Worm (Caenorhabditis elegans) whole organism, L1 larva: ENCODE data around the gene pid-5.

Experiments
- C04F5.9 ChIP-seq: sonication (generic microtip); optimal IDR thresholded peaks from 2 replicates; lab custom pipeline; 2016; ENCODE audit warnings: missing genetic modification characterization, missing compliant biosample characterization
- C34B4.2 ChIP-seq: sonication (generic microtip); optimal IDR thresholded peaks from 2 replicates; lab custom pipeline; 2017; ENCODE audit warnings: mild to moderate bottlenecking, missing genetic modification characterization, missing compliant biosample characterization
- F16B12.6 ChIP-seq: fragments of 150-350 bp; optimal IDR thresholded peaks from 2 replicates; lab custom pipeline; 2014; ENCODE audit warnings: missing biosample characterization, missing genetic modification characterization
- Y116A8C.19 ChIP-seq: sonication (generic microtip); optimal IDR thresholded peaks from 2 replicates; lab custom pipeline; 2016; ENCODE audit warnings: missing compliant biosample characterization, missing genetic modification characterization, borderline replicate concordance
- alr-1 ChIP-seq: fragments of 200-800 bp; sonication (Bioruptor generic); optimal IDR thresholded peaks from 2 replicates; lab custom pipeline; 2018; ENCODE audit warnings: borderline replicate concordance, mild to moderate bottlenecking, missing genetic modification characterization, missing compliant biosample characterization
- aly-2 ChIP-seq: fragments of 150-350 bp; optimal IDR thresholded peaks from 2 replicates; lab custom pipeline; 2014; ENCODE audit warnings: missing biosample characterization, missing genetic modification characterization
- blmp-1 ChIP-seq: fragments of 150-350 bp; optimal IDR thresholded peaks from 2 replicates; lab custom pipeline; 2014; ENCODE audit warnings: missing biosample characterization, missing genetic modification characterization
- ceh-82 ChIP-seq, 3 experiments: fragments of 150-350 bp in 1 of 3; sonication (generic microtip) in 2 of 3; optimal IDR thresholded peaks; 2 replicates each; lab custom pipeline; 2014 to 2017; ENCODE audit warnings: missing biosample characterization in 3 of 3, missing genetic modification characterization in 3 of 3
- ceh-88 ChIP-seq: fragments of 200-800 bp; sonication (Bioruptor generic); IDR thresholded peaks from 2 replicates; pipeline ENCODE4 v1.3.6; 2022; ENCODE audit warnings: missing genetic modification characterization, missing compliant biosample characterization
- dsc-1 ChIP-seq: sonication (generic microtip); optimal IDR thresholded peaks from 2 replicates; lab custom pipeline; 2016; ENCODE audit warnings: mild to moderate bottlenecking, missing genetic modification characterization, missing compliant biosample characterization
- egl-27 ChIP-seq, 2 experiments: fragments of 150-350 bp in 1 of 2; sonication (generic microtip); optimal IDR thresholded peaks; 3 replicates each; lab custom pipeline; 2017 to 2018; ENCODE audit warnings: missing biosample characterization in 2 of 2, missing genetic modification characterization in 2 of 2, missing genetic modification reagents in 2 of 2
- elt-2 ChIP-seq: sonication (generic microtip); optimal IDR thresholded peaks from 2 replicates; lab custom pipeline; 2016; ENCODE audit warnings: missing genetic modification characterization, mild to moderate bottlenecking, inconsistent platforms, missing compliant biosample characterization, missing genetic modification reagents
- fkh-10 ChIP-seq: sonication (generic microtip); optimal IDR thresholded peaks from 2 replicates; lab custom pipeline; 2017; ENCODE audit warnings: missing biosample characterization, missing genetic modification reagents, missing genetic modification characterization
- fkh-4 ChIP-seq: sonication (generic microtip); optimal IDR thresholded peaks from 2 replicates; lab custom pipeline; 2016; ENCODE audit warnings: missing compliant biosample characterization, missing genetic modification characterization, borderline replicate concordance
- fkh-8 ChIP-seq: sonication (generic microtip); optimal IDR thresholded peaks from 2 replicates; lab custom pipeline; 2016; ENCODE audit warnings: mild to moderate bottlenecking, missing genetic modification characterization, missing compliant biosample characterization
- fos-1 ChIP-seq: fragments of 150-350 bp; optimal IDR thresholded peaks from 2 replicates; lab custom pipeline; 2014; ENCODE audit warnings: missing biosample characterization, missing genetic modification characterization
- hpl-2 ChIP-seq: fragments of 150-350 bp; optimal IDR thresholded peaks from 2 replicates; lab custom pipeline; 2014; ENCODE audit warnings: missing biosample characterization, missing genetic modification reagents, missing genetic modification characterization
- isw-1 ChIP-seq: fragments of 200-800 bp; sonication (Bioruptor generic); IDR thresholded peaks from 2 replicates; pipeline ENCODE4 v1.3.6; 2022; ENCODE audit warnings: missing genetic modification characterization, missing compliant biosample characterization
- jun-1 ChIP-seq: fragments of 150-350 bp; optimal IDR thresholded peaks from 2 replicates; lab custom pipeline; 2014; ENCODE audit warnings: missing biosample characterization, missing genetic modification reagents, missing genetic modification characterization
- lin-14 ChIP-seq: fragments of 200-800 bp; sonication (Bioruptor generic); optimal IDR thresholded peaks from 2 replicates; lab custom pipeline; 2018; ENCODE audit warnings: mild to moderate bottlenecking, missing genetic modification characterization, moderate library complexity, missing compliant biosample characterization
- lin-15B ChIP-seq: fragments of 150-350 bp; sonication (generic microtip); optimal IDR thresholded peaks from 3 replicates; lab custom pipeline; 2014; ENCODE audit warnings: missing biosample characterization, missing genetic modification characterization
- lin-35 ChIP-seq, 2 experiments: fragments of 150-350 bp; optimal IDR thresholded peaks; 2 replicates each; lab custom pipeline; 2014; ENCODE audit warnings: missing biosample characterization in 2 of 2, missing genetic modification characterization in 2 of 2, missing genetic modification reagents in 2 of 2
- lin-39 ChIP-seq: fragments of 150-350 bp; optimal IDR thresholded peaks from 2 replicates; lab custom pipeline; 2014; ENCODE audit warnings: missing biosample characterization, missing genetic modification reagents, missing genetic modification characterization
- mdl-1 ChIP-seq, 2 experiments: fragments of 150-350 bp; optimal IDR thresholded peaks; 2 replicates each; lab custom pipeline; 2014 to 2017; ENCODE audit warnings: missing biosample characterization in 2 of 2, missing genetic modification characterization in 2 of 2, inconsistent platforms in 1 of 2
- mep-1 ChIP-seq: fragments of 150-350 bp; optimal IDR thresholded peaks from 2 replicates; lab custom pipeline; 2014; ENCODE audit warnings: missing biosample characterization, missing genetic modification characterization
- nhr-12 ChIP-seq: sonication (generic microtip); optimal IDR thresholded peaks from 2 replicates; lab custom pipeline; 2017; ENCODE audit warnings: missing biosample characterization, missing genetic modification characterization
- nhr-19 ChIP-seq: fragments of 200-800 bp; sonication (Bioruptor generic); conservative IDR thresholded peaks from 2 replicates; pipeline ENCODE4 v1.3.6; 2022; ENCODE audit warnings: missing genetic modification characterization, missing compliant biosample characterization
- nhr-237 ChIP-seq: fragments of 150-350 bp; optimal IDR thresholded peaks from 2 replicates; lab custom pipeline; 2014; ENCODE audit warnings: missing biosample characterization, missing genetic modification characterization
- nhr-47 ChIP-seq: sonication (generic microtip); optimal IDR thresholded peaks from 2 replicates; lab custom pipeline; 2016; ENCODE audit warnings: mild to moderate bottlenecking, missing genetic modification characterization, moderate library complexity, missing compliant biosample characterization
- nhr-76 ChIP-seq: sonication (generic microtip); optimal IDR thresholded peaks from 2 replicates; lab custom pipeline; 2017; ENCODE audit warnings: missing biosample characterization, missing genetic modification characterization
- nhr-84 ChIP-seq: sonication (generic microtip); optimal IDR thresholded peaks from 2 replicates; lab custom pipeline; 2017; ENCODE audit warnings: missing biosample characterization, missing genetic modification characterization
- pax-3 ChIP-seq: fragments of 200-800 bp; sonication (Bioruptor generic); optimal IDR thresholded peaks from 2 replicates; lab custom pipeline; 2018; ENCODE audit warnings: mild to moderate bottlenecking, missing genetic modification characterization, moderate library complexity, missing compliant biosample characterization
- rnt-1 ChIP-seq: sonication (generic microtip); optimal IDR thresholded peaks from 2 replicates; lab custom pipeline; 2016; ENCODE audit warnings: mild to moderate bottlenecking, missing genetic modification characterization, moderate library complexity, missing compliant biosample characterization
- skn-1 ChIP-seq: fragments of 150-350 bp; optimal IDR thresholded peaks from 2 replicates; lab custom pipeline; 2014; ENCODE audit warnings: missing biosample characterization, missing genetic modification characterization
- snu-23 ChIP-seq: sonication (generic microtip); optimal IDR thresholded peaks from 2 replicates; lab custom pipeline; 2016; ENCODE audit warnings: missing genetic modification characterization, missing compliant biosample characterization
- sox-4 ChIP-seq: sonication (generic microtip); optimal IDR thresholded peaks from 2 replicates; lab custom pipeline; 2016; ENCODE audit warnings: missing genetic modification characterization, missing compliant biosample characterization
- sptf-1 ChIP-seq: fragments of 150-350 bp; optimal IDR thresholded peaks from 2 replicates; lab custom pipeline; 2014; ENCODE audit warnings: missing biosample characterization, missing genetic modification characterization
- tbx-2 ChIP-seq: sonication (generic microtip); optimal IDR thresholded peaks from 2 replicates; lab custom pipeline; 2016; ENCODE audit warnings: missing genetic modification characterization, missing compliant biosample characterization
- tlp-1 ChIP-seq: fragments of 150-350 bp; optimal IDR thresholded peaks from 2 replicates; lab custom pipeline; 2014; ENCODE audit warnings: missing biosample characterization, missing genetic modification characterization
- unc-130 ChIP-seq: fragments of 150-350 bp; optimal IDR thresholded peaks from 2 replicates; lab custom pipeline; 2017; ENCODE audit warnings: missing biosample characterization, missing genetic modification characterization, inconsistent platforms
- unc-86 ChIP-seq: sonication (generic microtip); optimal IDR thresholded peaks from 2 replicates; lab custom pipeline; 2016; ENCODE audit warnings: missing genetic modification characterization, missing compliant biosample characterization
- xbp-1 ChIP-seq: sonication (generic microtip); optimal IDR thresholded peaks from 2 replicates; lab custom pipeline; 2016; ENCODE audit warnings: missing genetic modification characterization, missing compliant biosample characterization
- zip-4 ChIP-seq: fragments of 200-800 bp; sonication (Bioruptor generic); optimal IDR thresholded peaks from 2 replicates; lab custom pipeline; 2018; ENCODE audit warnings: mild to moderate bottlenecking, missing genetic modification characterization, moderate library complexity, missing compliant biosample characterization
- ztf-11 ChIP-seq, 2 experiments: sonication (generic microtip); optimal IDR thresholded peaks; 2 replicates each; lab custom pipeline; 2016 to 2017; ENCODE audit warnings: missing genetic modification characterization in 2 of 2, missing biosample characterization in 1 of 2, missing compliant biosample characterization in 1 of 2
- ztf-4 ChIP-seq: fragments of 150-350 bp; optimal IDR thresholded peaks from 2 replicates; lab custom pipeline; 2014; ENCODE audit warnings: missing biosample characterization, missing genetic modification characterization

pid-5 gene

ce11 chrV:4175624-4176023 is at the start of gene pid-5, which contains the start of gene coh-4:
Gene pid-5, plus strand, starts transcription at chrV:4175882.
Gene coh-4, minus strand, starts transcription at chrV:4175640.
- no peak for TF ChIP-seq skn-1
- TF ChIP-seq tbx-2 (tag; lab: Kevin White, UChicago), result no peak
- no peak for TF ChIP-seq blmp-1 (tag; lab: Kevin White, UChicago)
- TF ChIP-seq snu-23 (GFP tag; lab: Kevin White, UChicago), result no peak
- no peak for TF ChIP-seq nhr-47 (tag; lab: Kevin White, UChicago)
- no peak for TF ChIP-seq jun-1

DNA sequence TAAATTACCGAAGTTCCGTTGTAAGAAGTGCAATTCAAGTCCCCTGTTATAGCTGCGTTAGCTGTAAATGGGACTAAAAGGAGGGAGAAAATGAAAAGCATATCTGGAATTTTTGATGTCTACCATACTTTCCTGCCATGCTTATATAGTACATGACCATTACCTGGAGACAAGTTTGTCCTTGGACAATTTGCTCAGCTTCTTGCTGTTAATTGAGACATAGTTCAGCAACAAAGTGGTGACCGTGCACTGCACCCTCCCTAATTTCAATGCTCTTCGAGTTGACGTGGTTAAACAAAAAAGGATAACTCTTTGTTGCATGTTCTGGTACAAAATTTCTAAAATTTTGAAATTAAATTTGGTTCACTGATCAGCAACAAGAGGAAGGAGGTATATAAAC is 48.2 kb upstream of the pid-5 start, which contains the start of gene T05B4.13:
Gene T05B4.13, minus strand, starts transcription at position 101 of the 400 bp plus-strand sequence.
- TF ChIP-seq mep-1 (tag; lab: Kevin White, UChicago) (no peak), dsc-1 (tag; lab: Kevin White, UChicago) (no peak), Y116A8C.19 (tag; lab: Kevin White, UChicago) (no peak), unc-86 (tag; lab: Kevin White, UChicago) (no peak), F16B12.6 (tag; lab: Kevin White, UChicago) (no peak), zip-4 (GFP tag; lab: Kevin White, UChicago) (no peak)

DNA sequence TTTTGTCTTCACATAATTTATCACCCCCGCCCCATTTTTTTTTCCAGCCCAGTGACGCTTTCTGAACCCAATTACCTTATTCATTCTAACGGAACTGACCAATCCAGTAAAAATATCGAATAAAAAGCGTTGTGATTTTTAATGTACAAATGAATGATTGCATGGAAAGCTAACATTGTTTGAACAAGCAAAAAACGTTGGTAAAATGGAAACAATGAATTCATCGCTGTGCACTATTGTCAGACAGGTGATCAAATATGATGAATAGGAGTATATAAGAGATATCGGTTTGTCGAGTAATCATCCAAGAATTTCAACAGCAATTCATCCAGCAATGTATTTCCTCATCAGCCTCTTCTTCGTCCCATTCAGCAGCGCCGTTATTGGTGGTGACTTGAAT is 46.1 kb upstream of the pid-5 start, which contains the start of gene phat-4:
Gene phat-4, plus strand, starts transcription at position 301 of the 400 bp plus-strand sequence.
- TF ChIP-seq sox-4 (tag; lab: Kevin White, UChicago) (no peak), lin-39 (tag; lab: Kevin White, UChicago) (no peak), Y116A8C.19 (tag; lab: Kevin White, UChicago) (no peak)
- TF ChIP-seq, all 84 proteins: peak for 0

DNA sequence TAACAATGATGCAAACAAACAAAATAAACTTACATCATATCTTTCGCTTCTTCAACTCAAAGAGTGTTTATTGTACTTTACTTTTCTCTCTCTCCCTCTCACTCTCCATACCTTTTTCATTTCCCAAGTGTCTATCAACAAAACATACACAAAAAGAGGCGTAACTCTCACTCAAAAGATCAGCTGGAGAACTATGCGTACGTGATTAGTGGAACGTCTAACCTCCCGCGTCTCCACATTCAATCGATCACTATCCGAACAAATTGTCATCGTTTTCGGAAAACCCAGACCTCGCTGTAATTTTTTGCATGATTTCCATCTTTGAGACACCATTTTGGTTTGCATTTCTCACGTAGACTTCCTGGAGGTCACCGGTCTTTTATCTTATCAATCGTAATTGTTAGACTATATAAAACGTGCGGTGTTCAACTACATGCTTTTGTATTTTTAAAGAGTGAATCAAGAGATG is 44.2 kb upstream of the pid-5 start, which contains the start of gene nhr-57:
Gene nhr-57, plus strand, starts transcription at position 419 of the 469 bp plus-strand sequence.
- no peak for TF ChIP-seq tlp-1
- TF ChIP-seq isw-1 (GFP tag; lab: Robert Waterston, UW), result no peak
- no peak for TF ChIP-seq aly-2 (tag; lab: Kevin White, UChicago)
- peak; percentile 92 for TF ChIP-seq skn-1
- peak; percentile 21 for TF ChIP-seq C04F5.9 (tag; lab: Kevin White, UChicago)
- no peak for TF ChIP-seq lin-15B (tag; lab: Kevin White, UChicago)
- peak; percentile 20 for TF ChIP-seq unc-130 (tag; lab: Kevin White, UChicago)
- peak; percentile 45 for TF ChIP-seq pax-3 (tag; lab: Kevin White, UChicago)
- TF ChIP-seq nhr-12 (tag; lab: Kevin White, UChicago), result no peak
- TF ChIP-seq fkh-10, result no peak
- TF ChIP-seq Y116A8C.19 (tag; lab: Kevin White, UChicago), result no peak
- TF ChIP-seq fkh-8 (tag; lab: Kevin White, UChicago), result peak; percentile 51
- no peak for TF ChIP-seq C34B4.2 (tag; lab: Kevin White, UChicago)
- 0 out of 2 replicates have a peak, but pooled peaks have one; percentile 24 for TF ChIP-seq ceh-88 (GFP tag; lab: Robert Waterston, UW)
- no peak for TF ChIP-seq xbp-1 (tag; lab: Kevin White, UChicago)
- TF ChIP-seq nhr-19 (GFP tag; lab: Robert Waterston, UW), result peak; percentile 79
- no peak for TF ChIP-seq nhr-76 (tag; lab: Kevin White, UChicago)
- TF ChIP-seq alr-1, result no peak
- TF ChIP-seq sptf-1, result no peak
- TF ChIP-seq snu-23 (GFP tag; lab: Kevin White, UChicago), result peak; percentile 76
- peak; percentile 20 for TF ChIP-seq ztf-4
- no peak for TF ChIP-seq fkh-4
- TF ChIP-seq ceh-82 (tag; optimal IDR thresholded peaks at IDR 0.05; lab: Kevin White, UChicago), result peak in 1 of 3 experiments; percentile 32
- TF ChIP-seq nhr-84 (tag; lab: Kevin White, UChicago), result no peak
- TF ChIP-seq elt-2 (tag; lab: Kevin White, UChicago), result peak; percentile 43
- TF ChIP-seq egl-27 (tag; optimal IDR thresholded peaks at IDR 0.05; lab: Kevin White, UChicago), result peak in 1 of 2 experiments; percentile 7
- peak in 1 of 2 experiments; percentile 77 for TF ChIP-seq mdl-1 (tag; optimal IDR thresholded peaks at IDR 0.05; lab: Kevin White, UChicago)
- TF ChIP-seq ztf-11 (tag; optimal IDR thresholded peaks at IDR 0.05; lab: Kevin White, UChicago), result no peak
- TF ChIP-seq rnt-1 (tag; lab: Kevin White, UChicago), result no peak
- TF ChIP-seq nhr-237, result peak; percentile 7
- peak; percentile 64 for TF ChIP-seq fos-1 (tag; lab: Kevin White, UChicago)
- peak; percentile 29 to 66 for TF ChIP-seq lin-35 (GFP tag; optimal IDR thresholded peaks at IDR 0.05; lab: Kevin White, UChicago)
- peak; percentile 50 for TF ChIP-seq mep-1 (tag; lab: Kevin White, UChicago)
- no peak for TF ChIP-seq lin-39 (tag; lab: Kevin White, UChicago)
- TF ChIP-seq hpl-2 (GFP tag; lab: Kevin White, UChicago), result no peak
- peak; percentile 91 for TF ChIP-seq lin-14 (GFP tag; lab: Kevin White, UChicago)
